Fruit fly (Drosophila melanogaster): Measurements from ENCODE around the gene CG13992.

The CG13992 gene

DNA sequence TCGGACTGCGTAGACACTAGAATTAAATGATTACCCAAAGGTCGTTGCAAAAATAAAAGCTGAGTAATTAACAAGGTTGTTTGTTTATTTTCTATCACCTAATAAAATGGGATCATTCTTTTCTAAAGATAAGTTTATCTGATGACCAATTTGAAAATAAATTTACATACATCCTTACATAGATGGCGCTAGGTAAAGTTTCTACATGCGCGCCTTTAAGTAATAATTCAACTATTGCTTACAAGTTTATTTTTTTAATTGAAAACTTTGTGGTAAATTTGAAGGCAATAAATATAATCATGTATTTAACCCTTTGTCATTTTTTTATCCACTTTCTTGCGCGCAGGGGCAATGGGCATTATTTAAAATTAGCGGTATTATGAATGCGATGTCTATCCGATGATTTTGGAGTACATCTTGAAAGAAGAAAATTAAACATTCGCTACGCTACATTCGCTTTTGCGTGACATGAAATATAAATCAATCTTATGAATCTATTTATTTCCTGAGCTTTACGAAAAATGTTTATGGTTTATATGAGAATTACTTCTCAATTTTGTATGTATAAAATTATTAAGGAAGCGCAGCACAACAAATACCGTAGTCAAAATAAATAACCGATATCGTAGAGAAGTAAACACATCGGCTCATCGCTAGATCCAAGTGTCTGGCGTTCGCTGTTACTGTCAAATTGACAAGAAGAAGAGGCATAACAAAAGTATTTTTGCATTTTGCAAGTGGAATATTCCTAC is 18.6 kb downstream of the CG13992 start, which contains the start of gene CG9044 (continued):
- peak; percentile 87 for TF ChIP-seq nerfin-2 (GFP tag; IDR thresholded peaks at IDR 0.05; ENCODE audit: partially characterized antibody)
- TF ChIP-seq dysf (GFP tag; IDR thresholded peaks at IDR 0.05) = no peak; the same call in 2 of the 3 replicates
- no peak for TF ChIP-seq CG10959 (GFP tag; IDR thresholded peaks at IDR 0.05)
- peak; percentile 2 for TF ChIP-seq NK7.1 (GFP tag; optimal IDR thresholded peaks at IDR 0.05)
- no peak for TF ChIP-seq ara (GFP tag; IDR thresholded peaks at IDR 0.05)
- no peak for TF ChIP-seq CG17328 (GFP tag; IDR thresholded peaks at IDR 0.05)
- peak; percentile 6 for TF ChIP-seq her (GFP tag; optimal IDR thresholded peaks at IDR 0.05)
- TF ChIP-seq Sox102F (GFP tag; optimal IDR thresholded peaks at IDR 0.05) = no peak
- peak; percentile 48 for TF ChIP-seq NC2α (GFP tag; optimal IDR thresholded peaks at IDR 0.05)
- TF ChIP-seq schlank (tag; optimal IDR thresholded peaks at IDR 0.05) = no peak
- no peak for TF ChIP-seq chm (GFP tag; IDR thresholded peaks at IDR 0.05)
- 0 out of 2 replicates have a peak, but pooled peaks have one; percentile 11 for TF ChIP-seq CG7372 (GFP tag; IDR thresholded peaks at IDR 0.05)
- TF ChIP-seq CG13287 (GFP tag; IDR thresholded peaks at IDR 0.05; ENCODE audit: partially characterized antibody) = peak; percentile 91
- TF ChIP-seq zfh1 (GFP tag; IDR thresholded peaks at IDR 0.05) = peak; percentile 42; the same call in 1 of the 3 replicates
- peak; percentile 12 for TF ChIP-seq dmrt11E (tag; optimal IDR thresholded peaks at IDR 0.05)
- peak; percentile 33 for TF ChIP-seq Hmr (GFP tag; optimal IDR thresholded peaks at IDR 0.05)
- no peak for TF ChIP-seq fd102C (GFP tag; optimal IDR thresholded peaks at IDR 0.05)
- TF ChIP-seq CHES-1-like (GFP tag; optimal IDR thresholded peaks at IDR 0.05) = peak; percentile 76
- TF ChIP-seq Oaz (GFP tag; IDR thresholded peaks at IDR 0.05) = no peak
- no peak for TF ChIP-seq CG18262 (tag; optimal IDR thresholded peaks at IDR 0.05)
- TF ChIP-seq Max (GFP tag; optimal IDR thresholded peaks at IDR 0.05) = peak; percentile 52
- TF ChIP-seq zfh2 (GFP tag; optimal IDR thresholded peaks at IDR 0.05) = peak; percentile 83
- TF ChIP-seq CG6813 (GFP tag; optimal IDR thresholded peaks at IDR 0.05) = no peak
- TF ChIP-seq CG4404 (GFP tag; IDR thresholded peaks at IDR 0.05) = peak; percentile 45; the same call in 1 of the 2 replicates
- no peak for TF ChIP-seq lov (optimal IDR thresholded peaks at IDR 0.05)
- TF ChIP-seq lov (GFP tag; IDR thresholded peaks at IDR 0.05) = no peak
- peak; percentile 19 for TF ChIP-seq emc (GFP tag; optimal IDR thresholded peaks at IDR 0.05)
- no peak for TF ChIP-seq HLH3B (GFP tag; IDR thresholded peaks at IDR 0.05)
- TF ChIP-seq fd96Cb (tag; optimal IDR thresholded peaks at IDR 0.05) = peak; percentile 37
- TF ChIP-seq TFAM (GFP tag; optimal IDR thresholded peaks at IDR 0.05) = no peak
- no peak for TF ChIP-seq CG8359 (GFP tag; optimal IDR thresholded peaks at IDR 0.05; ENCODE audit: borderline replicate concordance)
- peak; percentile 8 for TF ChIP-seq Sry-β (GFP tag; optimal IDR thresholded peaks at IDR 0.05)
- TF ChIP-seq Dip2 (GFP tag; IDR thresholded peaks at IDR 0.05) = peak; percentile 91
- TF ChIP-seq CG34422 (GFP tag; IDR thresholded peaks at IDR 0.05) = peak; percentile 49; the same call in 1 of the 3 replicates
- TF ChIP-seq CG2202 (tag; optimal IDR thresholded peaks at IDR 0.05) = no peak
- no peak for TF ChIP-seq MESR4 (GFP tag; optimal IDR thresholded peaks at IDR 0.05)
- TF ChIP-seq NFAT (GFP tag; IDR thresholded peaks at IDR 0.05) = peak; percentile 81
- peak; percentile 89 for TF ChIP-seq CG14860 (GFP tag; IDR thresholded peaks at IDR 0.05; ENCODE audit: partially characterized antibody)
- TF ChIP-seq CG8765 (GFP tag; IDR thresholded peaks at IDR 0.05) = 0 out of 2 replicates have a peak, but pooled peaks have one; percentile 22
- TF ChIP-seq twi (tag; optimal IDR thresholded peaks at IDR 0.05) = no peak
- no peak for TF ChIP-seq CG18011 (GFP tag; optimal IDR thresholded peaks at IDR 0.05)
- no peak for TF ChIP-seq prd (optimal IDR thresholded peaks at IDR 0.05)
- peak; percentile 60 for TF ChIP-seq prd (GFP tag; IDR thresholded peaks at IDR 0.05)
- TF ChIP-seq gfzf (GFP tag; optimal IDR thresholded peaks at IDR 0.05) = peak; percentile 19
- TF ChIP-seq CG13424 (tag; optimal IDR thresholded peaks at IDR 0.05) = peak; percentile 57
- TF ChIP-seq Kr (GFP tag; optimal IDR thresholded peaks at IDR 0.05) = no peak
- TF ChIP-seq CG4360 (GFP tag; IDR thresholded peaks at IDR 0.05) = no peak
- 0 out of 3 replicates have a peak, but pooled peaks have one; percentile 28 for TF ChIP-seq ken (GFP tag; IDR thresholded peaks at IDR 0.05)
- peak; percentile 53 for TF ChIP-seq NfI (GFP tag; optimal IDR thresholded peaks at IDR 0.05)
